Fruit fly (Drosophila melanogaster): ENCODE measurements around the gene CG17192.

The CG17192 gene

DNA sequence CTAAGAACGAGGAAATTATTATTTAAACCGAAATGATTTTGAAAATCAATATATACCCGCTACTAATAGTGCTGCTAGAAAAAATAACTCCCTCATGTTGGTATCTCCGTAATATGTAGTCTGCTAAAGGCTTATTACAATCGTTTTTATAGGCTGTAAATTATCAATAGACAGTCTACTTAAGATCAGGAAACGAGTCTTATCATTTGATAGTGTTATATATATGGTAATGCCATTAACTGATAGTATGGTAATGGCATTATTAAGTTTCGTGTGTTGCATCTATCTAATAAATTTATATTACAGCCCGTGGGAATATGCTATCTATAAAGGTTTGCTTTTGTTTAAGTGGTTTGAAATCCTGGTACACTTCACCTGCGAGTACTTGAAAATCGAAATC is at the start of gene CG17192:
Gene CG17192, minus strand, starts transcription at position 101 of the 400 bp plus-strand sequence.
- TF ChIP-seq Dll (optimal IDR thresholded peaks at IDR 0.05) (no peak), psq (optimal IDR thresholded peaks at IDR 0.05) (no peak), usp (GFP tag; optimal IDR thresholded peaks at IDR 0.05) (no peak), pan (optimal IDR thresholded peaks at IDR 0.05) (no peak), CG8478 (optimal IDR thresholded peaks at IDR 0.05) (no peak), EcR (GFP tag; optimal IDR thresholded peaks at IDR 0.05) (no peak)

DNA sequence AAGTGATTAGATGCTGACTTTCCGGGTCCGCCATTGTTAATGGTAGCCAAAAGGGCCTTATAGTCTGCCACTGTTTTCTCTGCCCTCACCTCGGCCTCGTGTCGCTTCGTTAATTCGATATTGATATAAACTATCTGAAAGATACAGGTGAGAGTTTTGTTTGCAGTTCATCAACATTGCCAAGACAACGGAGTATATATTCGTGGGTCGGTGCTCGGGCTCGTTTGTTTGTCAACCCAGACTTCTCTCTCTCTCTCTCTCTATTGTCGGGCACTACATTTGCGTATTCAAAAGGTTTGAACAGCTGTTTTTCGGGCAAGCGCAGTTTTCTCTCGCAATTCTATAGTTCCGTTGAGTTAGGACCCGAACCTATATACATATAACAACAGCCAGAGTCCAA is 49.3 kb upstream of the CG17192 start:
- TF ChIP-seq pan (optimal IDR thresholded peaks at IDR 0.05) (no peak), EcR (GFP tag; optimal IDR thresholded peaks at IDR 0.05) (no peak), Dll (optimal IDR thresholded peaks at IDR 0.05) (no peak), usp (GFP tag; optimal IDR thresholded peaks at IDR 0.05) (no peak), CG8478 (optimal IDR thresholded peaks at IDR 0.05) (no peak), psq (optimal IDR thresholded peaks at IDR 0.05) (no peak)

DNA sequence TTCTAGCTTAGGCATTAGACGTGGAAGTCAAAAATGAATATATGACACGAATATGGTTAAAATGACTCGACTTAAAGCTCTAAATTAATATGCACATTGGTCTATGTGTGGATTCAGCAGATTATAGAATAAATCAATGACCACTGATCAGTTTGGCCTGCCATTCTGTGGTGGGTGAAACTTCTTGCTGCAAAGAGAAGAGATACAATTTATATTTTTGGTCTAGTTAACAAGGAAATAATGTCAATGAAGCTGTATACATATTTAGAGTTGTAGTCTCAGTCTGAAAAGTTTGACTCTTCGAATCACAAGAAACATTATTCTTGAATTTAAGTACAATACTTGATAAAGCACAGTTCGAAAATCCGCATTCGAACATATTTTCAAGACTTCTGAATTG is 47.0 kb upstream of the CG17192 start, which contains the start of gene CG43935:
Gene CG43935, plus strand, starts transcription at position 301 of the 400 bp plus-strand sequence.
- no peak for TF ChIP-seq EcR (GFP tag; optimal IDR thresholded peaks at IDR 0.05)
- TF ChIP-seq psq (optimal IDR thresholded peaks at IDR 0.05): no peak
- no peak for TF ChIP-seq Dll (optimal IDR thresholded peaks at IDR 0.05)
- no peak for TF ChIP-seq usp (GFP tag; optimal IDR thresholded peaks at IDR 0.05)
- no peak for TF ChIP-seq pan (optimal IDR thresholded peaks at IDR 0.05)
- TF ChIP-seq CG8478 (optimal IDR thresholded peaks at IDR 0.05): no peak

DNA sequence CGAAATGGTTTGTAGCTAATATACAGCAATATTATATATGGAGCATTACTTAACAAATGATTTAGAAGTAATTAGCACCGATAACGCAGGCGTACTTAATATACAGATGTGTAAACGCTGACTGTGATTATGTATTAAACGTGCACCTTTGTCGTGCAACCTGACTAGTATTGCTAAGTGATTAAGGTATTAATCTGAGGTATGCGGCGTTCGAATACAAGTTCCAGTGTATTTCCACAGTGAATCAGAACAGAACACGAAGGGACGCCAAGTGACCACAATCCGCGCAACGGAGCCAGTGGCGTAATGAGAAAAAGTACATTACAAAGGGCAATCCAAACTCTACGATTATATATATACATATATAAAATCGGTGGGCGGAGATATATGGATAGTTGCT is 46.0 kb upstream of the CG17192 start, which contains the start of gene Nep5:
Gene Nep5, minus strand, starts transcription at position 101 of the 400 bp plus-strand sequence.
- TF ChIP-seq psq (optimal IDR thresholded peaks at IDR 0.05): no peak
- no peak for TF ChIP-seq usp (GFP tag; optimal IDR thresholded peaks at IDR 0.05)
- no peak for TF ChIP-seq CG8478 (optimal IDR thresholded peaks at IDR 0.05)
- no peak for TF ChIP-seq pan (optimal IDR thresholded peaks at IDR 0.05)
- TF ChIP-seq Dll (optimal IDR thresholded peaks at IDR 0.05): no peak
- TF ChIP-seq EcR (GFP tag; optimal IDR thresholded peaks at IDR 0.05): no peak

DNA sequence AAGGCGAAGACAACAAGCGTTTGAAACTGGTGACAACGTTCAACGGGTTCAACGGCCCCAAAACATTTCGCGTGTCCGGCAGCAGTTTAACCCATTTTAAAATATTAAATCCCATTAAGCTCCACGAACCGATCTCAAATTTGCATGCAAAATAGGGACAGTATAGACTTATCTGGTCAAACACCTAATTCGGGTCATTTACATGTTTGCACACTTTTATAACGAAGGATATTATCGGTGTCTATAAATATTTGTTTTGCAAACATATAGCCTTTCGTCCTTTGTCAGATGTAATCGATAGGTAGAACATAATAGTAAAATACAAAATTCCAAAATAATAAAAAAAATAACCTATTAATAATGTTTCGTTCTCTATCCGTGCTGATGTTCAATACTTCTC is 43.8 kb upstream of the CG17192 start, which contains the start of gene CG34292:
Gene CG34292, plus strand, starts transcription at position 301 of the 400 bp plus-strand sequence.
- TF ChIP-seq CG8478 (optimal IDR thresholded peaks at IDR 0.05) (no peak), psq (optimal IDR thresholded peaks at IDR 0.05) (no peak), Dll (optimal IDR thresholded peaks at IDR 0.05) (no peak), EcR (GFP tag; optimal IDR thresholded peaks at IDR 0.05) (no peak), pan (optimal IDR thresholded peaks at IDR 0.05) (no peak), usp (GFP tag; optimal IDR thresholded peaks at IDR 0.05) (no peak)

DNA sequence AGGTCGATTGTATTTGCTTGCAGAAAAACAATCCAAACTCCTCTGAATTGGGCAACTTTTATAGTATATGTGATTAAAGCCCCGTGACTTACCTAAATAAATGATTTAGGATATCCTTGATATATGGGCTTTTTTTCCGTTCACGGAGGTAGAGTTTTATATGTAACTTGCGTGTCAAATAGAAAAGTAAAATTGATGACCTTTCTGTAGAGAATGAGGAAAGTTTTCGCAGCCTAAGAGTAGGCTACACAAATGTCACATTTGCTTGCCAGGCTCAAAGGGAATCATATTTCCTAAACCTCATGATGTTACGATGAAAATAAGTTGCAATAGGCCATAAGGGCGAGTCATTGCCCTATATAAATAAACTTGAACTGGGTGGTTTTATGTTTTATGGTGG is 38.1 kb upstream of the CG17192 start:
- no peak for TF ChIP-seq usp (GFP tag; optimal IDR thresholded peaks at IDR 0.05)
- no peak for TF ChIP-seq CG8478 (optimal IDR thresholded peaks at IDR 0.05)
- TF ChIP-seq pan (optimal IDR thresholded peaks at IDR 0.05): no peak
- no peak for TF ChIP-seq EcR (GFP tag; optimal IDR thresholded peaks at IDR 0.05)
- no peak for TF ChIP-seq psq (optimal IDR thresholded peaks at IDR 0.05)
- TF ChIP-seq Dll (optimal IDR thresholded peaks at IDR 0.05): no peak

DNA sequence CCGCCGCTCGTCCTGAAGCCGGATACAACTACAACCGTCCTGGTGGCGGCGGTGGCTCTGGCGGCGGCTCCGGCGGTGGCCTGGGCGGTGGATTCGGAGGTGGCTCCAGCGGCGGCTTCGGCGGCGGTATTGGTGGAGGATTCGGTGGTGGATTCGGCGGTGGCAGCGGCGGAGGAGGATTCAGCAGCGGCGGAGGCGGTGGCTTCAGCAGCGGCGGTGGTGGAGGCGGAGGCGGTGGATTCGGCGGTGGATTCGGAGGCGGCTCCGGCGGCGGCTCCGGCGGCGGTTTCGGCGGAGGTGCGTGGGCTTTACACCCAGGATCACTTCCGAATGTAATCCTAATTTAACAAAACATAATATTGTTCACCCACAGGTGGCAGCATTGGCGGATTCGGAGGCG is 31.5 kb upstream of the CG17192 start:
- no peak for TF ChIP-seq CG8478 (optimal IDR thresholded peaks at IDR 0.05)

DNA sequence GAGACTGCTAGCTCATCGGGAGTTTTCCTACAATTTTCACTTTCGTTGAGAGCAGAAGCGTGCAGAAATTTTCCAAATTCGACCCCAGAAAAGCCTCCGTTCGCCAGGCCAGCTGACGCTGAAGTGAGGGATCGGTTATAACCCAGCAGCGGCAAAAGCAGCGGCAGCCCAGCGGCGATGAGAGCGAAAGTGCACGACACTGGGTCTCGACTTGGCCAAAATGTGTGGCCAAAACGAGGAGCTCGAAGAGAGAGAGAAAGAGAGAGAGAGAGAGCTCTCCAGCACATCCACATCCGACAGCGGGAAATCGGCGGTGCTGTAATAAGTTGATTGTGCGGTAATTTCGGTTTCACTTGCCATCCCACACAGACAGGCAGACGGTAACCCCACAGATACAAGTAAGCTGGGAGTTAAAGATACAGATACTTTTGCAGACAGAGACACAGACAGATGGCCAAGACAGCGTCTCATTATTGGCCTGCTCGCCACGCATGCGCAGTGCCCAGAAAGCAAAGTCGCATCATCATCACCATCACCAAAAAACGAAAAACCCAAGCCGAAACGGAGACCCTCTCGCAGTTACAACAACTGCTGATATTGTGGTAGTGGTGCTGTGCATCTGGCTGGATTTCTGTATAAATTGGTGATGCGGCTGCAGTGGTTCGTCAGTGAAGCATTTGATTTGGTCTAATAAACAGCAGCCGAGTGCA is 30.6 kb upstream of the CG17192 start, which contains the start of gene TwdlT:
Gene TwdlT, plus strand, starts transcription at position 660 of the 710 bp plus-strand sequence.
- no peak for TF ChIP-seq Dll (optimal IDR thresholded peaks at IDR 0.05)
- TF ChIP-seq EcR (GFP tag; optimal IDR thresholded peaks at IDR 0.05): no peak
- no peak for TF ChIP-seq usp (GFP tag; optimal IDR thresholded peaks at IDR 0.05)
- TF ChIP-seq pan (optimal IDR thresholded peaks at IDR 0.05): no peak
- TF ChIP-seq psq (optimal IDR thresholded peaks at IDR 0.05): no peak
- TF ChIP-seq CG8478 (optimal IDR thresholded peaks at IDR 0.05): no peak

DNA sequence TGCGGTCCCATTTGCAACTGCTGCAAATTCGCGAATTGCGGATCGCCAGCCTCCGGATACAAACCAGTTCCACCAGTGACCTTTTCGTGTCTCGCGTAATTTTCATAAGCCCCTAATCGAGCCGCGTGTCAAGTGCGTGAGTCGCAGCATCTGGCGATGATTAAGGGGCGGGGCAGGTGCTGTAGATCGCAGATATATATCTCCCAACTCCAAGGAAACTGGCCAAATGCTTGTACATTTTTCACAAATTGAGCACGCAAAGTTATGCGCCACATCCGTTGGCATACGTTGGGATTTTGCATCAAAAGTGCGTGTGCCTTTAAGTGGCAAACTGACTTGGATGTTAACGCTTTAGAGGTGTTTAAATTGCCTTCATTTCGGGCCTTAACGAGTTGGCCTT is 22.0 kb upstream of the CG17192 start:
- TF ChIP-seq usp (GFP tag; optimal IDR thresholded peaks at IDR 0.05) (no peak), CG8478 (optimal IDR thresholded peaks at IDR 0.05) (no peak), pan (optimal IDR thresholded peaks at IDR 0.05) (no peak), psq (optimal IDR thresholded peaks at IDR 0.05) (no peak), Dll (optimal IDR thresholded peaks at IDR 0.05) (no peak), EcR (GFP tag; optimal IDR thresholded peaks at IDR 0.05) (no peak)

DNA sequence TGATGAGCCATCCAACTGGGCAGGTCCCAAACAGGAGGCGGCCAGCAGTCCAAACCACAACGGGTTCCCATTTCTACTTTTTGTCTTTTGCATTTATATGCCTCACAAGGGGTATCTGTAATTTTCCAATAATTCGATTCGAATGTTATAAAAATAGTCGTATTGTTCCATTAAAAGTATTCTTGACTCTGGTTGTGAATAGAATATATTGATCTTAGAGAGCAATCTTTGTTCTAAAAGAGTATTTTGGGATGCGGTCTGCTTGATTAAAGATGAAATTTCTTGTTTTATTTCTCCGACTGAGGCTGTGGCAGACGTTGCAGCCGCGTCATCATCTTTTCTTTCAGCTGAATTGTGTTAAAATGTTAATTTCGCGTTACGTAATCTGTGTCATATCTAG is 15.8 kb upstream of the CG17192 start:
- TF ChIP-seq Dll (optimal IDR thresholded peaks at IDR 0.05) (no peak), psq (optimal IDR thresholded peaks at IDR 0.05) (no peak), CG8478 (optimal IDR thresholded peaks at IDR 0.05) (no peak), usp (GFP tag; optimal IDR thresholded peaks at IDR 0.05) (no peak), EcR (GFP tag; optimal IDR thresholded peaks at IDR 0.05) (no peak), pan (optimal IDR thresholded peaks at IDR 0.05) (no peak)

DNA sequence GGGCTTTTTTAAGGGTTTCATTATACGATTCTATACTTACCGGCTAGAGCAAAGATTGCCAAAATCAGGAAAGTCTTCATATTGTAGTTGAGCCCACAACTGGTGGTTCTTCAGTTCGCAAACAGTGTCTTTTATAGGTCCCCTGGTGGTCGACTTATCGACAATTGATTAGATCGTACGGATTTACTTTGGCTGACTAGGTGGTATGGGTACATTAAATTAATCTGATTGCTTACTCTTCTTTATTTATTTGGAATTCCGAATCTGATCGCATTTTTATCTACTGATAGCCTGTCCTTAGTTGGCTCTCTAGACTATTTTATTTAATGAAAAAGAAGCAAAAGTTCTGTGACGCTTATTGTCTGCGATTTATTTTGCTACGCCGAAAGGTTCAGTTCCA is 7.9 kb upstream of the CG17192 start, which contains the start of gene CG6271:
Gene CG6271, minus strand, starts transcription at position 101 of the 400 bp plus-strand sequence.
- TF ChIP-seq Dll (optimal IDR thresholded peaks at IDR 0.05) (no peak), CG8478 (optimal IDR thresholded peaks at IDR 0.05) (no peak), psq (optimal IDR thresholded peaks at IDR 0.05) (no peak), pan (optimal IDR thresholded peaks at IDR 0.05) (no peak), usp (GFP tag; optimal IDR thresholded peaks at IDR 0.05) (no peak), EcR (GFP tag; optimal IDR thresholded peaks at IDR 0.05) (no peak)

DNA sequence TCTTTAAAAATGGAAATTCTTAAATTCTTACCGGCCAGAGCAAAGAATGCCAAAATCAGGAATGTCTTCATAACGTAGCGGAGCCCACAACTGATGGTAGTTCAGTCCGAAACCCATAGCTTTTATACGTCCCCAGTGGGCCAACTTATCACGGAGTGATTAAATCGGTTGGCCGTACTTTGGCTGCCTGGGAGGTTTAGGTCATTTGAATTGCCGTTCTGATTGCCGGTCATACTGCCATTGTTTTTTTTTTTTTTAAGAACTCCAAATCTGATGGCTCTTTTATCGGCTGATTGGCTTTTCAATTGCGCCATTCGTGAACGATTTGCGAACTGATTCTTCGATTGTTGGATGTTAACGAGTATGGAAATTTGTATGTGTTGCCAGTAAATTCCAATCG is 5.0 kb upstream of the CG17192 start, which contains the start of gene CG6277:
Gene CG6277, minus strand, starts transcription at position 101 of the 400 bp plus-strand sequence.
- TF ChIP-seq Dll (optimal IDR thresholded peaks at IDR 0.05) (no peak), EcR (GFP tag; optimal IDR thresholded peaks at IDR 0.05) (no peak), usp (GFP tag; optimal IDR thresholded peaks at IDR 0.05) (no peak), pan (optimal IDR thresholded peaks at IDR 0.05) (no peak), psq (optimal IDR thresholded peaks at IDR 0.05) (no peak), CG8478 (optimal IDR thresholded peaks at IDR 0.05) (no peak)

Data from whole organism.